Fruit fly (Drosophila melanogaster) whole organism, embryonic: Measurements from ENCODE around the gene E2f1.

Experiments used
- Atf3 ChIP-seq: fragments of 200-800 bp; sonication (Bioruptor generic); optimal IDR thresholded peaks from 3 replicates; lab custom pipeline; 2016; ENCODE audit warnings: missing biosample characterization, missing genetic modification characterization
- Bteb2 ChIP-seq: fragments of 200-800 bp; sonication (Bioruptor generic); optimal IDR thresholded peaks from 2 replicates; lab custom pipeline; 2016; ENCODE audit warnings: missing biosample characterization, missing genetic modification characterization
- C15 ChIP-seq: fragments of 200-800 bp; sonication (Bioruptor generic); IDR thresholded peaks from 3 replicates; pipeline ENCODE4 v1.3.6; 2022; ENCODE audit warnings: missing biosample characterization, missing genetic modification characterization
- CG10654 ChIP-seq: fragments of 200-800 bp; sonication (Bioruptor generic); optimal IDR thresholded peaks from 2 replicates; lab custom pipeline; 2016; ENCODE audit warnings: missing biosample characterization, missing genetic modification characterization
- CG11504 ChIP-seq: fragments of 200-800 bp; sonication (Bioruptor generic); optimal IDR thresholded peaks from 3 replicates; lab custom pipeline; 2019; ENCODE audit warnings: missing biosample characterization, mild to moderate bottlenecking, missing genetic modification characterization, moderate library complexity
- CG12155 ChIP-seq: fragments of 200-800 bp; sonication (Bioruptor generic); optimal IDR thresholded peaks from 3 replicates; lab custom pipeline; 2016; ENCODE audit warnings: missing biosample characterization, missing genetic modification characterization
- CG12299 ChIP-seq: fragments of 200-800 bp; sonication (Bioruptor generic); optimal IDR thresholded peaks from 2 replicates; lab custom pipeline; 2018; ENCODE audit warnings: missing biosample characterization, mild to moderate bottlenecking, missing genetic modification characterization
- CG14965 ChIP-seq: fragments of 200-800 bp; sonication (Bioruptor generic); optimal IDR thresholded peaks from 2 replicates; lab custom pipeline; 2016; ENCODE audit warnings: missing biosample characterization, missing genetic modification characterization, borderline replicate concordance
- CG15269 ChIP-seq: fragments of 200-800 bp; sonication (Bioruptor generic); optimal IDR thresholded peaks from 2 replicates; lab custom pipeline; 2018; ENCODE audit warnings: missing biosample characterization, mild to moderate bottlenecking, missing genetic modification characterization, moderate library complexity
- CG15479 ChIP-seq: fragments of 200-800 bp; sonication (Bioruptor generic); optimal IDR thresholded peaks from 3 replicates; lab custom pipeline; 2019; ENCODE audit warnings: missing biosample characterization, mild to moderate bottlenecking, missing genetic modification characterization, moderate library complexity
- CG15514 ChIP-seq: fragments of 200-800 bp; sonication (Bioruptor generic); optimal IDR thresholded peaks from 3 replicates; lab custom pipeline; 2017; ENCODE audit warnings: missing biosample characterization, missing genetic modification characterization, mild to moderate bottlenecking, moderate library complexity, missing genetic modification reagents
- CG15696 ChIP-seq: fragments of 200-800 bp; sonication (Bioruptor generic); optimal IDR thresholded peaks from 2 replicates; lab custom pipeline; 2019; ENCODE audit warnings: missing biosample characterization, mild to moderate bottlenecking, missing genetic modification characterization, moderate library complexity
- CG1602 ChIP-seq: fragments of 200-800 bp; sonication (Bioruptor generic); optimal IDR thresholded peaks from 3 replicates; lab custom pipeline; 2016; ENCODE audit warnings: missing biosample characterization, missing genetic modification characterization
- CG17359 ChIP-seq: fragments of 200-800 bp; sonication (Bioruptor generic); optimal IDR thresholded peaks from 3 replicates; lab custom pipeline; 2018; ENCODE audit warnings: missing biosample characterization, mild to moderate bottlenecking, missing genetic modification characterization, moderate library complexity
- CG17829 ChIP-seq: fragments of 200-800 bp; optimal IDR thresholded peaks from 2 replicates; lab custom pipeline; 2019; ENCODE audit warnings: missing biosample characterization, mild to moderate bottlenecking, missing genetic modification characterization, moderate library complexity
- CG18619 ChIP-seq: fragments of 200-800 bp; sonication (Bioruptor generic); optimal IDR thresholded peaks from 3 replicates; lab custom pipeline; 2017; ENCODE audit warnings: missing biosample characterization, mild to moderate bottlenecking, missing genetic modification characterization
- CG5953 ChIP-seq: fragments of 200-800 bp; sonication (Bioruptor generic); IDR thresholded peaks from 2 replicates; pipeline ENCODE4 v1.3.6; 2022; ENCODE audit warnings: missing biosample characterization, missing genetic modification characterization
- CG6272 ChIP-seq: fragments of 200-800 bp; sonication (Bioruptor generic); IDR thresholded peaks from 2 replicates; pipeline ENCODE4 v1.3.6; 2022; ENCODE audit warnings: missing biosample characterization, missing genetic modification characterization
- CG7271 ChIP-seq: fragments of 200-800 bp; sonication (Bioruptor generic); optimal IDR thresholded peaks from 2 replicates; lab custom pipeline; 2018; ENCODE audit warnings: missing biosample characterization, mild to moderate bottlenecking, missing genetic modification characterization, moderate library complexity
- CG9876 ChIP-seq: fragments of 200-800 bp; sonication (Bioruptor generic); optimal IDR thresholded peaks from 2 replicates; lab custom pipeline; 2016; ENCODE audit warnings: missing biosample characterization, missing genetic modification characterization
- CTCF ChIP-seq: fragments of 200-800 bp; sonication (Bioruptor generic); optimal IDR thresholded peaks from 2 replicates; lab custom pipeline; 2017; ENCODE audit warnings: missing biosample characterization, mild to moderate bottlenecking, missing genetic modification characterization, moderate library complexity
- CrebB ChIP-seq: fragments of 200-800 bp; sonication (Bioruptor generic); optimal IDR thresholded peaks from 3 replicates; lab custom pipeline; 2018; ENCODE audit warnings: missing biosample characterization, mild to moderate bottlenecking, missing genetic modification characterization
- D19B ChIP-seq: fragments of 200-800 bp; sonication (Bioruptor generic); optimal IDR thresholded peaks from 2 replicates; lab custom pipeline; 2017; ENCODE audit warnings: missing biosample characterization, mild to moderate bottlenecking, missing genetic modification characterization
- Dll ChIP-seq: fragments of 200-800 bp; sonication (Bioruptor generic); IDR thresholded peaks from 4 replicates; pipeline ENCODE4 v1.3.6; 2022; ENCODE audit warnings: missing biosample characterization, missing genetic modification characterization; ENCODE audit not compliant: partially characterized antibody
- Doc3 ChIP-seq: fragments of 200-800 bp; sonication (Bioruptor generic); IDR thresholded peaks from 3 replicates; pipeline ENCODE4 v1.3.6; 2022; ENCODE audit warnings: missing biosample characterization, missing genetic modification characterization; ENCODE audit not compliant: partially characterized antibody
- Drgx ChIP-seq: fragments of 200-800 bp; sonication (Bioruptor generic); IDR thresholded peaks from 2 replicates; pipeline ENCODE4 v1.3.6; 2022; ENCODE audit warnings: missing biosample characterization, missing genetic modification characterization
- E2f1 ChIP-seq: fragments of 200-800 bp; sonication (Bioruptor generic); IDR thresholded peaks from 2 replicates; pipeline ENCODE4 v1.3.6; 2022; ENCODE audit warnings: missing biosample characterization, missing genetic modification characterization
- Fer3 ChIP-seq: fragments of 200-800 bp; sonication (Bioruptor generic); optimal IDR thresholded peaks from 2 replicates; lab custom pipeline; 2018; ENCODE audit warnings: missing biosample characterization, mild to moderate bottlenecking, missing genetic modification characterization, moderate library complexity
- NC2α ChIP-seq: fragments of 200-800 bp; sonication (Bioruptor generic); optimal IDR thresholded peaks from 2 replicates; lab custom pipeline; 2016; ENCODE audit warnings: missing biosample characterization, missing genetic modification characterization
- NFAT ChIP-seq: fragments of 200-800 bp; sonication (Bioruptor generic); IDR thresholded peaks from 2 replicates; pipeline ENCODE4 v1.3.6; 2022; ENCODE audit warnings: missing biosample characterization, missing genetic modification characterization
- NK7.1 ChIP-seq: fragments of 200-800 bp; sonication (Bioruptor generic); optimal IDR thresholded peaks from 3 replicates; lab custom pipeline; 2016; ENCODE audit warnings: missing biosample characterization, missing genetic modification characterization
- Opbp ChIP-seq: fragments of 200-800 bp; sonication (Bioruptor generic); IDR thresholded peaks from 3 replicates; pipeline ENCODE4 v1.3.6; 2022; ENCODE audit warnings: missing biosample characterization, missing genetic modification characterization; ENCODE audit not compliant: partially characterized antibody
- Spps ChIP-seq: fragments of 200-800 bp; sonication (Bioruptor generic); optimal IDR thresholded peaks from 2 replicates; lab custom pipeline; 2018; ENCODE audit warnings: missing biosample characterization, mild to moderate bottlenecking, missing genetic modification characterization
- bab2 ChIP-seq: fragments of 200-800 bp; sonication (Bioruptor generic); optimal IDR thresholded peaks from 2 replicates; lab custom pipeline; 2016; ENCODE audit warnings: missing biosample characterization, missing genetic modification characterization
- bbx ChIP-seq: fragments of 200-800 bp; sonication (Bioruptor generic); IDR thresholded peaks from 2 replicates; pipeline ENCODE4 v1.3.6; 2022; ENCODE audit warnings: missing biosample characterization, missing genetic modification characterization; ENCODE audit not compliant: partially characterized antibody
- corto ChIP-seq: fragments of 200-800 bp; sonication (Bioruptor generic); optimal IDR thresholded peaks from 2 replicates; lab custom pipeline; 2016; ENCODE audit warnings: missing biosample characterization, mild to moderate bottlenecking, missing genetic modification characterization, moderate library complexity
- emc ChIP-seq: fragments of 200-800 bp; sonication (Bioruptor generic); optimal IDR thresholded peaks from 2 replicates; lab custom pipeline; 2016; ENCODE audit warnings: missing biosample characterization, missing genetic modification characterization
- ems ChIP-seq: fragments of 200-800 bp; sonication (Bioruptor generic); optimal IDR thresholded peaks from 3 replicates; lab custom pipeline; 2016; ENCODE audit warnings: missing biosample characterization, missing genetic modification characterization
- ewg ChIP-seq: fragments of 200-800 bp; sonication (Bioruptor generic); optimal IDR thresholded peaks from 3 replicates; lab custom pipeline; 2017; ENCODE audit warnings: mild to moderate bottlenecking, missing biosample characterization, missing genetic modification reagents, missing genetic modification characterization
- fd96Cb ChIP-seq: fragments of 200-800 bp; sonication (Bioruptor generic); optimal IDR thresholded peaks from 2 replicates; lab custom pipeline; 2018; ENCODE audit warnings: missing biosample characterization, mild to moderate bottlenecking, missing genetic modification characterization, moderate library complexity
- gce ChIP-seq: fragments of 200-800 bp; sonication (Bioruptor generic); IDR thresholded peaks from 3 replicates; pipeline ENCODE4 v1.3.6; 2022; ENCODE audit warnings: missing biosample characterization, missing genetic modification characterization
- gem ChIP-seq: fragments of 200-800 bp; sonication (Bioruptor generic); optimal IDR thresholded peaks from 2 replicates; lab custom pipeline; 2019; ENCODE audit warnings: missing biosample characterization, mild to moderate bottlenecking, missing genetic modification characterization, moderate library complexity
- gt ChIP-seq: fragments of 200-800 bp; sonication (Bioruptor generic); IDR thresholded peaks from 2 replicates; pipeline ENCODE4 v1.3.6; 2022; ENCODE audit warnings: missing biosample characterization, missing genetic modification characterization
- inv ChIP-seq: fragments of 200-800 bp; sonication (Bioruptor generic); IDR thresholded peaks from 2 replicates; pipeline ENCODE4 v1.3.6; 2022; ENCODE audit warnings: missing biosample characterization, missing genetic modification characterization; ENCODE audit not compliant: partially characterized antibody
- ken ChIP-seq: fragments of 200-800 bp; sonication (Bioruptor generic); IDR thresholded peaks from 3 replicates; pipeline ENCODE4 v1.3.6; 2022; ENCODE audit warnings: missing biosample characterization, missing genetic modification characterization
- mam ChIP-seq: fragments of 200-800 bp; sonication (Bioruptor generic); optimal IDR thresholded peaks from 3 replicates; lab custom pipeline; 2016; ENCODE audit warnings: missing biosample characterization, missing genetic modification characterization
- pfk ChIP-seq: fragments of 200-800 bp; sonication (Bioruptor generic); optimal IDR thresholded peaks from 2 replicates; lab custom pipeline; 2018; ENCODE audit warnings: missing biosample characterization, mild to moderate bottlenecking, missing genetic modification characterization, moderate library complexity
- salm ChIP-seq: fragments of 200-800 bp; sonication (Bioruptor generic); optimal IDR thresholded peaks from 2 replicates; lab custom pipeline; 2018; ENCODE audit warnings: missing biosample characterization, mild to moderate bottlenecking, missing genetic modification characterization
- scrt ChIP-seq: fragments of 200-800 bp; sonication (Bioruptor generic); optimal IDR thresholded peaks from 2 replicates; lab custom pipeline; 2018; ENCODE audit warnings: missing biosample characterization, mild to moderate bottlenecking, missing genetic modification characterization, moderate library complexity
- slbo ChIP-seq: fragments of 200-800 bp; sonication (Bioruptor generic); IDR thresholded peaks from 2 replicates; pipeline ENCODE4 v1.3.6; 2022; ENCODE audit warnings: missing biosample characterization, missing genetic modification characterization
- unc-4 ChIP-seq: fragments of 200-800 bp; sonication (Bioruptor generic); IDR thresholded peaks from 2 replicates; pipeline ENCODE4 v1.3.6; 2022; ENCODE audit warnings: missing biosample characterization, missing genetic modification characterization; ENCODE audit not compliant: partially characterized antibody
- usp ChIP-seq: fragments of >200 bp; optimal IDR thresholded peaks from 2 replicates; lab custom pipeline; 2017; ENCODE audit warnings: missing biosample characterization, missing genetic modification characterization

The E2f1 gene

DNA sequence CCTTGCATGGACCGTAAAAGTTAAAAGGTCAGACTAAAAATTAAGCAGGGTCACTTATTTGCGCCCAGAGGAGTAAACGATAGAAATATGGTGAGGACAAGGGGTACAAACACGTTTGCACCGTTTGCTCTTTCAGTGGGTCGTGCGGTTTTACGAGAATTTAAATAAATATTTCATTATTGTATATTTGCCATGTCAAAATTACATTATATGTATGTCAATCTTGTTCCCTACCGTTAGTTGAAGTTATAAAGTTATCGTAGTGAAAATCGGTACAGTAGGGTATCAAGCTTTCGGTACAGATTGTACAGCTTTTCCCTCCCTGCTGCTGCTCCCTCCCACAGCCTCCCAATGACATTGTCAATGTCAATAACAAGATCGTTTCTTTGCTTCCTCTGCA, 62.8 kb downstream of the E2f1 start (continued):
- no peak for TF ChIP-seq ewg
- peak; percentile 53 for TF ChIP-seq gem (tag; lab: Kevin White, UChicago)
- TF ChIP-seq Opbp (GFP tag; lab: Robert Waterston, UW) = no peak
- TF ChIP-seq C15 (GFP tag; lab: Robert Waterston, UW) = no peak
- TF ChIP-seq CG15514 = no peak
- TF ChIP-seq NC2α (GFP tag; lab: Kevin White, UChicago) = no peak
- no peak for TF ChIP-seq CG12155
- TF ChIP-seq ken (GFP tag; lab: Robert Waterston, UW) = no peak
- no peak for TF ChIP-seq usp (GFP tag; lab: Kevin White, UChicago)
- no peak for TF ChIP-seq CG14965
- TF ChIP-seq CG10654 = no peak
- no peak; the same call in 1 of the 2 replicates for TF ChIP-seq slbo (GFP tag; lab: Robert Waterston, UW)
- no peak for TF ChIP-seq gt (GFP tag; lab: Robert Waterston, UW)
- TF ChIP-seq corto (GFP tag; lab: Kevin White, UChicago) = no peak
- no peak for TF ChIP-seq CG18619 (GFP tag; lab: Kevin White, UChicago)
- no peak for TF ChIP-seq salm
- TF ChIP-seq CG17829 (tag; lab: Kevin White, UChicago) = no peak
- peak; percentile 49 for TF ChIP-seq CG11504
- TF ChIP-seq inv (GFP tag; lab: Robert Waterston, UW) = no peak
- no peak for TF ChIP-seq E2f1
- no peak for TF ChIP-seq CG15696 (tag; lab: Kevin White, UChicago)
- no peak for TF ChIP-seq CrebB
- no peak for TF ChIP-seq D19B (GFP tag; lab: Kevin White, UChicago)
- TF ChIP-seq bab2 (GFP tag; lab: Kevin White, UChicago) = no peak
- no peak for TF ChIP-seq CG6272 (GFP tag; lab: Robert Waterston, UW)
- peak; percentile 27 for TF ChIP-seq CG15269 (tag; lab: Kevin White, UChicago)
- TF ChIP-seq CG1602 (GFP tag; lab: Kevin White, UChicago) = peak; percentile 7
- TF ChIP-seq emc (GFP tag; lab: Kevin White, UChicago) = no peak
- no peak for TF ChIP-seq CTCF (GFP tag; lab: Kevin White, UChicago)
- TF ChIP-seq Drgx (GFP tag; lab: Robert Waterston, UW) = peak; percentile 65; the same call in 1 of the 2 replicates
- TF ChIP-seq CG15479 = no peak
- no peak for TF ChIP-seq Bteb2 (GFP tag; lab: Kevin White, UChicago)
- no peak for TF ChIP-seq ems
- TF ChIP-seq bbx (GFP tag; lab: Robert Waterston, UW) = no peak
- TF ChIP-seq Atf3 (GFP tag; lab: Kevin White, UChicago) = no peak
- TF ChIP-seq CG12299 (tag; lab: Kevin White, UChicago) = no peak
- TF ChIP-seq gce (GFP tag; lab: Robert Waterston, UW) = no peak
- TF ChIP-seq NFAT (GFP tag; lab: Robert Waterston, UW) = no peak
- TF ChIP-seq Dll (GFP tag; lab: Robert Waterston, UW) = no peak
- no peak for TF ChIP-seq CG5953 (GFP tag; lab: Robert Waterston, UW)
- no peak for TF ChIP-seq NK7.1 (GFP tag; lab: Kevin White, UChicago)
- TF ChIP-seq pfk (GFP tag; lab: Kevin White, UChicago) = no peak
- no peak for TF ChIP-seq Spps (tag; lab: Kevin White, UChicago)
- no peak for TF ChIP-seq Fer3
- TF ChIP-seq unc-4 (GFP tag; lab: Robert Waterston, UW) = no peak
- peak; percentile 25 for TF ChIP-seq CG17359 (tag; lab: Kevin White, UChicago)
- no peak for TF ChIP-seq fd96Cb (tag; lab: Kevin White, UChicago)
- TF ChIP-seq CG9876 = no peak
- no peak for TF ChIP-seq CG7271 (tag; lab: Kevin White, UChicago)
- no peak for TF ChIP-seq Doc3
- no peak for TF ChIP-seq scrt
- no peak for TF ChIP-seq mam (GFP tag; lab: Kevin White, UChicago)
